Worm (Caenorhabditis elegans): ENCODE results near the gene srx-63.
A peak's percentile ranks its signal among the peaks of the same experiment; 100 is the strongest.

Gene srx-63

DNA sequence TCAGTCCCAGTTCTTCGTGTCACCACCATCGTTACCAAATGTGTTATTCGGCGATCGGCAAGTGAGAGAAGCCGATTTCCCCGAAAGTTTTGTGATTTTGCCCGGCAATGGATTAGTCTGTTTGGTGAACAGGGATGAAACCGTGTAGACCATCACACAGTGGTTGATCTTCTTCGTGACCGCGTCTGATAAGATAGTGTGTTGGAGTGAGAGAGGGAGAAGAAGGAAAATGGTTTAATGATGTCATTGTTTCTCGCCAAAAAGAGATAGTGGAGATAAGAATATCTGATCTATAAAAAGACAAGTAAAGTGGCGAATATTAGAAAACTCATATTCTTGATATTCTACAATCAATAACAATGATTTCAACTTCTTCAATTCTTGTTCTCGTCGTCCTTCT lies 48.4 kb downstream of the srx-63 start, which contains the start of gene nlp-31 (continued):
- TF ChIP-seq nhr-10 (tag; optimal IDR thresholded peaks at IDR 0.05) (peak; percentile 71), nhr-25 (tag; optimal IDR thresholded peaks at IDR 0.05; ENCODE audit: borderline replicate concordance, insufficient read depth) (peak; percentile 74), ceh-20 (GFP tag; IDR thresholded peaks at IDR 0.05) (0 out of 2 replicates have a peak, but pooled peaks have one; percentile 14), nhr-102 (tag; optimal IDR thresholded peaks at IDR 0.05) (peak; percentile 29), hlh-30 (tag; optimal IDR thresholded peaks at IDR 0.05; ENCODE audit: insufficient read depth) (peak; percentile 30), nhr-11 (tag; optimal IDR thresholded peaks at IDR 0.05) (peak; percentile 15), zfp-2 (tag; optimal IDR thresholded peaks at IDR 0.05) (no peak), hmg-1.1 (GFP tag; IDR thresholded peaks at IDR 0.05) (no peak), unc-62 (GFP tag; optimal IDR thresholded peaks at IDR 0.05 in 1 of 2) (peak in 1 of 2 experiments; percentile 63), unc-62 (tag; optimal IDR thresholded peaks at IDR 0.05) (no peak)

DNA sequence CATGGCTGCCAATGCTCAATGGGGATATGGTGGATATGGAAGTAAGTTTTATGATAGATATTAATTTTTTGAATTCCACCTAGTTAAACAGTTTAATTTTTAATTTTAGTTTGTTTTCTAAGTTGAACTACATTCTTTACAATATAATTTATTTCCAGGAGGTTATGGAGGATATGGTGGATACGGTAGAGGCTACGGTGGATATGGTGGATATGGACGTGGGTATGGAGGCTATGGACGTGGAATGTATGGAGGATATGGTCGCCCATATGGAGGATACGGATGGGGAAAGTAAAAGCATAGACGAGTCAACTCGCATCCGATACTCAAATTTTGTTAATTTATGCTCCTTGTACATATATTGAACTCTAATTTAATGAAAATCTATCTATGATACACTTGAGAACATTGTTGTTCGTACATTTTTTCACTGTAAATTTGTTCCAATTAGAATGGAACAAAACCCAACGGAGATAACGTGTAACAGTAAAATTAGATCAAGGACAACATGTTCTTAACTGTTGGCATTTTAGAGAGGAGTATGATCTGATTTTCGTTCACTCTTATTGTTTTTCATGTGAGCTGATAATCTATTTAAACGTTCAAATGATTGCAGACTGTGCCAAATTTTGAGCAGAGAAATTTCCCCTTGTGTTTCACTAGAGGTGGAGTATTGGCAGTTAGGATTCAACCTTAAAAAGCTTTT lies 49.0 kb downstream of the srx-63 start:
- TF ChIP-seq aha-1 (tag) = peak; percentile 98
- peak in 1 of 2 experiments; percentile 84 for TF ChIP-seq unc-62 (GFP tag; optimal IDR thresholded peaks at IDR 0.05 in 1 of 2)
- TF ChIP-seq unc-62 (tag; optimal IDR thresholded peaks at IDR 0.05) = no peak
- TF ChIP-seq mdt-29 (GFP tag; IDR thresholded peaks at IDR 0.05) = no peak

DNA sequence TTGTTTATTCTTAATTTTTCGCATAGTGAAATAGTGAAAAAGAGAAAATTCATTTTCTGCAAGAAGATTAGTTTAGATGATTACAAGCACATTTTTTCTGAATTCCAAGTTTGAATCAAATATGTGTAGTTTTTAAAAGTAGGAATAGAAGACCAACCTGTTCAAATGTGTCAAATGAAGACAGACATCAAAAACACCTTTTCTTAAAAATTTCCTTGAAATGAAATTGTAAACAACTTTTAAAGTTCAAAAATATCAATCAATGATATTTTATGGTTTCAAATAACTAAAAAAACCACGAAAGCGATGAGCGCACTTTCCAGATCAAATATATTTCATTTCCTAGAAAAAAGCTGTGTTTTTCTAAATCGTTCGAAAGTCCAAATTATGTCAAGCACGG lies 50.3 kb downstream of the srx-63 start, which contains the start of gene nlp-30:
Gene nlp-30 (plus strand): TSS at position 301 of the 400 bp plus-strand sequence.
- peak in 1 of 2 experiments; percentile 62 for TF ChIP-seq unc-62 (GFP tag; optimal IDR thresholded peaks at IDR 0.05 in 1 of 2)
- no peak for TF ChIP-seq unc-62 (tag; optimal IDR thresholded peaks at IDR 0.05)
- no peak for TF ChIP-seq T20F7.1 (GFP tag; optimal IDR thresholded peaks at IDR 0.05)
- TF ChIP-seq saeg-2 (GFP tag; IDR thresholded peaks at IDR 0.05) = no peak
